Worm (Caenorhabditis elegans): ENCODE data around the gene lgc-44.

- TF ChIP-seq ceh-44 (GFP tag; IDR thresholded peaks at IDR 0.05) (no peak), nhr-11 (tag; optimal IDR thresholded peaks at IDR 0.05) (no peak), ztf-11 (tag; optimal IDR thresholded peaks at IDR 0.05) (no peak), nhr-111 (GFP tag; optimal IDR thresholded peaks at IDR 0.05) (no peak), egl-27 (tag; optimal IDR thresholded peaks at IDR 0.05) (no peak), lin-15B (tag; optimal IDR thresholded peaks at IDR 0.05) (no peak), zag-1 (tag; optimal IDR thresholded peaks at IDR 0.05) (no peak), fkh-10 (GFP tag; optimal IDR thresholded peaks at IDR 0.05) (no peak)
Measured at ce11 chrV:11705399-11705798, 33.0 kb upstream of the lgc-44 start, which contains the start of gene ceh-32.

All from whole organism, L4 larva.